Fruit fly (Drosophila melanogaster) whole organism, embryonic: Measurements from ENCODE around the gene CG18213.

ENCODE experiments used
- Adf1 ChIP-seq: fragments of 200-800 bp; sonication (Bioruptor generic); IDR thresholded peaks from 2 replicates; pipeline ENCODE4 v1.3.6; 2022; ENCODE audit warnings: missing biosample characterization, missing genetic modification characterization
- Aef1 ChIP-seq: fragments of 200-800 bp; sonication (Bioruptor generic); IDR thresholded peaks from 3 replicates; pipeline ENCODE4 v1.3.6; 2022; ENCODE audit warnings: missing biosample characterization, missing genetic modification characterization
- Antp ChIP-seq: fragments of 200-800 bp; sonication (Bioruptor generic); optimal IDR thresholded peaks from 3 replicates; lab custom pipeline; 2016; ENCODE audit warnings: missing biosample characterization, missing genetic modification characterization
- BtbVII ChIP-seq: fragments of 200-800 bp; sonication (Bioruptor generic); optimal IDR thresholded peaks from 3 replicates; lab custom pipeline; 2017; ENCODE audit warnings: missing biosample characterization, mild to moderate bottlenecking, missing genetic modification characterization
- CG10147 ChIP-seq: fragments of 200-800 bp; sonication (Bioruptor generic); optimal IDR thresholded peaks from 2 replicates; lab custom pipeline; 2019; ENCODE audit warnings: missing biosample characterization, mild to moderate bottlenecking, missing genetic modification characterization, moderate library complexity
- CG10366 ChIP-seq: fragments of 200-800 bp; sonication (Bioruptor generic); IDR thresholded peaks from 2 replicates; pipeline ENCODE4 v1.3.6; 2022; ENCODE audit warnings: missing biosample characterization, missing genetic modification characterization
- CG10431 ChIP-seq: fragments of 200-800 bp; sonication (Bioruptor generic); optimal IDR thresholded peaks from 3 replicates; lab custom pipeline; 2018; ENCODE audit warnings: missing biosample characterization, mild to moderate bottlenecking, missing genetic modification characterization
- CG10543 ChIP-seq: fragments of 200-800 bp; sonication (Bioruptor generic); optimal IDR thresholded peaks from 3 replicates; lab custom pipeline; 2017; ENCODE audit warnings: missing biosample characterization, mild to moderate bottlenecking, missing genetic modification characterization, moderate library complexity
- CG11093 ChIP-seq: fragments of 200-800 bp; sonication (Bioruptor generic); IDR thresholded peaks from 3 replicates; pipeline ENCODE4 v1.3.6; 2022; ENCODE audit warnings: missing biosample characterization, missing genetic modification characterization
- CG11247 ChIP-seq: fragments of 200-800 bp; sonication (Bioruptor generic); IDR thresholded peaks from 2 replicates; pipeline ENCODE4 v1.3.6; 2022; ENCODE audit warnings: missing biosample characterization, missing genetic modification characterization
- CG13123 ChIP-seq: fragments of 200-800 bp; sonication (Bioruptor generic); optimal IDR thresholded peaks from 2 replicates; lab custom pipeline; 2016; ENCODE audit warnings: missing biosample characterization, missing genetic modification characterization
- CG13287 ChIP-seq: fragments of 200-800 bp; sonication (Bioruptor generic); IDR thresholded peaks from 2 replicates; pipeline ENCODE4 v1.3.6; 2022; ENCODE audit warnings: missing biosample characterization, missing genetic modification characterization; ENCODE audit not compliant: partially characterized antibody
- CG13894 ChIP-seq: fragments of 200-800 bp; sonication (Bioruptor generic); optimal IDR thresholded peaks from 3 replicates; lab custom pipeline; 2018; ENCODE audit warnings: missing biosample characterization, mild to moderate bottlenecking, missing genetic modification characterization, moderate library complexity
- CG14441 ChIP-seq: fragments of 200-800 bp; sonication (Bioruptor generic); IDR thresholded peaks from 2 replicates; pipeline ENCODE4 v1.3.6; 2022; ENCODE audit warnings: missing biosample characterization, missing genetic modification characterization
- CG16813 ChIP-seq: fragments of 200-800 bp; sonication (Bioruptor generic); IDR thresholded peaks from 3 replicates; pipeline ENCODE4 v1.3.6; 2022; ENCODE audit warnings: missing biosample characterization, missing genetic modification characterization; ENCODE audit not compliant: partially characterized antibody
- CG17568 ChIP-seq: fragments of 200-800 bp; sonication (Bioruptor generic); optimal IDR thresholded peaks from 2 replicates; lab custom pipeline; 2018; ENCODE audit warnings: missing biosample characterization, mild to moderate bottlenecking, missing genetic modification characterization, moderate library complexity
- CG17612 ChIP-seq: fragments of 200-800 bp; sonication (Bioruptor generic); IDR thresholded peaks from 2 replicates; pipeline ENCODE4 v1.3.6; 2022; ENCODE audit warnings: missing biosample characterization, missing genetic modification characterization
- CG17829 ChIP-seq: fragments of 200-800 bp; optimal IDR thresholded peaks from 2 replicates; lab custom pipeline; 2019; ENCODE audit warnings: missing biosample characterization, mild to moderate bottlenecking, missing genetic modification characterization, moderate library complexity
- CG1832 ChIP-seq: fragments of 200-800 bp; sonication (Bioruptor generic); optimal IDR thresholded peaks from 2 replicates; lab custom pipeline; 2017; ENCODE audit warnings: missing biosample characterization, mild to moderate bottlenecking, missing genetic modification characterization, inconsistent platforms
- CG32767 ChIP-seq: fragments of 200-800 bp; sonication (Bioruptor generic); IDR thresholded peaks from 2 replicates; pipeline ENCODE4 v1.3.6; 2022; ENCODE audit warnings: missing biosample characterization, missing genetic modification characterization
- CG32772 ChIP-seq: fragments of 200-800 bp; sonication (Bioruptor generic); IDR thresholded peaks from 2 replicates; pipeline ENCODE4 v1.3.6; 2022; ENCODE audit warnings: missing biosample characterization, missing genetic modification characterization
- CG6765 ChIP-seq: fragments of 200-800 bp; sonication (Bioruptor generic); optimal IDR thresholded peaks from 3 replicates; lab custom pipeline; 2017; ENCODE audit warnings: missing biosample characterization, mild to moderate bottlenecking, missing genetic modification characterization
- CG6791 ChIP-seq: fragments of 200-800 bp; sonication (Bioruptor generic); IDR thresholded peaks from 3 replicates; pipeline ENCODE4 v1.3.6; 2022; ENCODE audit warnings: missing biosample characterization, missing genetic modification characterization; ENCODE audit not compliant: partially characterized antibody
- Dbx ChIP-seq: fragments of 200-800 bp; sonication (Bioruptor generic); IDR thresholded peaks from 3 replicates; pipeline ENCODE4 v1.3.6; 2022; ENCODE audit warnings: missing biosample characterization, missing genetic modification characterization
- Dfd ChIP-seq, 2 experiments: fragments of >200 bp; optimal IDR thresholded peaks; 2 replicates each; lab custom pipeline; 2017; ENCODE audit warnings: missing biosample characterization in 2 of 2, missing genetic modification characterization in 2 of 2
- Doc2 ChIP-seq: fragments of 200-800 bp; sonication (Bioruptor generic); IDR thresholded peaks from 2 replicates; pipeline ENCODE4 v1.3.6; 2022; ENCODE audit warnings: missing biosample characterization, missing genetic modification characterization
- HLH3B ChIP-seq: fragments of 200-800 bp; sonication (Bioruptor generic); IDR thresholded peaks from 2 replicates; pipeline ENCODE4 v1.3.6; 2022; ENCODE audit warnings: missing biosample characterization, missing genetic modification characterization
- MESR4 ChIP-seq: fragments of 200-800 bp; sonication (Bioruptor generic); optimal IDR thresholded peaks from 2 replicates; lab custom pipeline; 2018; ENCODE audit warnings: missing biosample characterization, mild to moderate bottlenecking, missing genetic modification characterization, moderate library complexity
- MTF-1 ChIP-seq: fragments of 200-800 bp; sonication (Bioruptor generic); optimal IDR thresholded peaks from 2 replicates; lab custom pipeline; 2018; ENCODE audit warnings: missing biosample characterization, mild to moderate bottlenecking, missing genetic modification characterization, borderline replicate concordance
- YL-1 ChIP-seq: fragments of 200-800 bp; sonication (Bioruptor generic); optimal IDR thresholded peaks from 3 replicates; lab custom pipeline; 2017; ENCODE audit warnings: missing biosample characterization, mild to moderate bottlenecking, missing genetic modification characterization
- abd-A ChIP-seq: fragments of 200-800 bp; sonication (Bioruptor generic); optimal IDR thresholded peaks from 3 replicates; lab custom pipeline; 2019; ENCODE audit warnings: missing biosample characterization, mild to moderate bottlenecking, missing genetic modification characterization, moderate library complexity
- ato ChIP-seq: fragments of 200-800 bp; sonication (Bioruptor generic); IDR thresholded peaks from 2 replicates; pipeline ENCODE4 v1.3.6; 2022; ENCODE audit warnings: missing biosample characterization, missing genetic modification characterization; ENCODE audit not compliant: partially characterized antibody
- bowl ChIP-seq: fragments of 200-800 bp; sonication (Bioruptor generic); IDR thresholded peaks from 2 replicates; pipeline ENCODE4 v1.3.6; 2022; ENCODE audit warnings: missing biosample characterization, missing genetic modification characterization
- chm ChIP-seq: fragments of 200-800 bp; sonication (Bioruptor generic); IDR thresholded peaks from 2 replicates; pipeline ENCODE4 v1.3.6; 2022; ENCODE audit warnings: missing biosample characterization, missing genetic modification characterization
- danr ChIP-seq: fragments of 200-800 bp; sonication (Bioruptor generic); IDR thresholded peaks from 2 replicates; pipeline ENCODE4 v1.3.6; 2022; ENCODE audit warnings: missing biosample characterization, missing genetic modification characterization
- emc ChIP-seq: fragments of 200-800 bp; sonication (Bioruptor generic); optimal IDR thresholded peaks from 2 replicates; lab custom pipeline; 2016; ENCODE audit warnings: missing biosample characterization, missing genetic modification characterization
- eve ChIP-seq, 2 experiments: fragments of >200 bp; optimal IDR thresholded peaks; 2 replicates each; lab custom pipeline; 2017; ENCODE audit warnings: missing biosample characterization in 2 of 2, missing genetic modification characterization in 2 of 2
- gem ChIP-seq: fragments of 200-800 bp; sonication (Bioruptor generic); optimal IDR thresholded peaks from 2 replicates; lab custom pipeline; 2019; ENCODE audit warnings: missing biosample characterization, mild to moderate bottlenecking, missing genetic modification characterization, moderate library complexity
- gfzf ChIP-seq: fragments of 200-800 bp; sonication (Bioruptor generic); optimal IDR thresholded peaks from 2 replicates; lab custom pipeline; 2016; ENCODE audit warnings: missing biosample characterization, mild to moderate bottlenecking, missing genetic modification characterization, moderate library complexity
- grau ChIP-seq: fragments of 200-800 bp; optimal IDR thresholded peaks from 3 replicates; lab custom pipeline; 2019; ENCODE audit warnings: missing biosample characterization, mild to moderate bottlenecking, missing genetic modification characterization, moderate library complexity
- her ChIP-seq: fragments of 200-800 bp; sonication (Bioruptor generic); optimal IDR thresholded peaks from 2 replicates; lab custom pipeline; 2016; ENCODE audit warnings: missing biosample characterization, missing genetic modification characterization
- hkb ChIP-seq, 2 experiments: fragments of 200-800 bp in 1 of 2; fragments of >200 bp in 1 of 2; sonication (Bioruptor generic) in 1 of 2; IDR thresholded peaks in 1 of 2; optimal IDR thresholded peaks in 1 of 2; 2 replicates each; pipeline versions ENCODE4 v1.3.6 to Lab custom; 2017 to 2022; ENCODE audit warnings: missing biosample characterization in 1 of 2, missing genetic modification characterization in 1 of 2
- jigr1 ChIP-seq: fragments of 200-800 bp; sonication (Bioruptor generic); IDR thresholded peaks from 3 replicates; pipeline ENCODE4 v1.3.6; 2022; ENCODE audit warnings: missing biosample characterization, missing genetic modification characterization
- kah ChIP-seq: fragments of 200-800 bp; sonication (Bioruptor generic); optimal IDR thresholded peaks from 2 replicates; lab custom pipeline; 2018; ENCODE audit warnings: missing biosample characterization, mild to moderate bottlenecking, missing genetic modification characterization
- onecut ChIP-seq: fragments of 200-800 bp; sonication (Bioruptor generic); IDR thresholded peaks from 2 replicates; pipeline ENCODE4 v1.3.6; 2022; ENCODE audit warnings: missing biosample characterization, missing genetic modification characterization
- otp ChIP-seq: fragments of 200-800 bp; sonication (Bioruptor generic); IDR thresholded peaks from 3 replicates; pipeline ENCODE4, ENCODE4 v1.3.6; 2022; ENCODE audit warnings: missing biosample characterization, missing genetic modification characterization
- run ChIP-seq: fragments of 200-800 bp; sonication (Bioruptor generic); optimal IDR thresholded peaks from 3 replicates; lab custom pipeline; 2018; ENCODE audit warnings: missing biosample characterization, mild to moderate bottlenecking, missing genetic modification characterization
- sd ChIP-seq: fragments of 200-800 bp; sonication (Bioruptor generic); optimal IDR thresholded peaks from 3 replicates; lab custom pipeline; 2018; ENCODE audit warnings: missing biosample characterization, mild to moderate bottlenecking, missing genetic modification characterization, moderate library complexity
- seq ChIP-seq: fragments of 200-800 bp; sonication (Bioruptor generic); IDR thresholded peaks from 2 replicates; pipeline ENCODE4 v1.3.6; 2022; ENCODE audit warnings: missing biosample characterization, missing genetic modification characterization
- trem ChIP-seq: fragments of 200-800 bp; optimal IDR thresholded peaks from 3 replicates; lab custom pipeline; 2019; ENCODE audit warnings: missing biosample characterization, mild to moderate bottlenecking, missing genetic modification characterization, moderate library complexity
- ttk ChIP-seq: fragments of 200-800 bp; sonication (Bioruptor generic); IDR thresholded peaks from 2 replicates; pipeline ENCODE4 v2.1.2; 2022; ENCODE audit warnings: missing biosample characterization, missing genetic modification characterization
- wdn ChIP-seq: fragments of 200-800 bp; sonication (Bioruptor generic); IDR thresholded peaks from 2 replicates; pipeline ENCODE4 v1.3.6; 2022; ENCODE audit warnings: missing biosample characterization, missing genetic modification characterization

Gene CG18213

DNA sequence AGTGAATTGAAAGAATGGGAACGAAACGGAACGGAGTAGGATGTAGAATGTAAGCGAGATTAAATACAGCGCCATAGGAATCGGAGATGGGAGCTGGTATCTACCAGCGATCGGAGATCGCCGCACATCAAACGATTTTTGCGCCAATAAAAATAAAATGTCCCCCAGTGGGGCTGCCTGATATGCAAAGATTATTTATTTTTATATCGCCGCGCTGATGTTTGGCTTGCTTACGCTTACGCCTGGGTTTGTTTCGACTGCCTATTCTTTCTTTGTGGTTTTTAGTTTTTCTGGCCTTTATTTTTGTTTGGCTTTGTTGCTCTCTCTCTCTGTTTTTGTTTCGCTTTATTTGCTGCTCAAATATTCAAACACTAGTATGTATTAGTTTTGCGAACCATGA, 23.8 kb upstream of the CG18213 start (continued):
- TF ChIP-seq CG14441 (GFP tag; lab: Robert Waterston, UW) (no peak), Adf1 (GFP tag; lab: Robert Waterston, UW) (no peak), chm (GFP tag; lab: Robert Waterston, UW) (peak; percentile 15; the same call in 1 of the 2 replicates), ato (GFP tag; lab: Robert Waterston, UW) (no peak), kah (GFP tag; lab: Kevin White, UChicago) (no peak), hkb (optimal IDR thresholded peaks at IDR 0.05; lab: Kevin White, UChicago) (no peak), hkb (GFP tag; IDR thresholded peaks at IDR 0.05; lab: Robert Waterston, UW) (no peak), CG1832 (GFP tag; lab: Kevin White, UChicago) (no peak), CG13123 (GFP tag; lab: Kevin White, UChicago) (no peak), Antp (no peak), MTF-1 (no peak), wdn (GFP tag; lab: Robert Waterston, UW) (no peak), CG10366 (GFP tag; lab: Robert Waterston, UW) (no peak), CG16813 (GFP tag; lab: Robert Waterston, UW) (no peak), danr (GFP tag; lab: Robert Waterston, UW) (no peak), CG10431 (GFP tag; lab: Kevin White, UChicago) (no peak), onecut (GFP tag; lab: Robert Waterston, UW) (no peak), grau (tag; lab: Kevin White, UChicago) (no peak), gem (tag; lab: Kevin White, UChicago) (no peak), Dfd (GFP tag; optimal IDR thresholded peaks at IDR 0.05; lab: Kevin White, UChicago) (no peak), CG11247 (GFP tag; lab: Robert Waterston, UW) (no peak), CG13894 (tag; lab: Kevin White, UChicago) (peak; percentile 51), CG17829 (tag; lab: Kevin White, UChicago) (no peak), trem (no peak), sd (tag; lab: Kevin White, UChicago) (peak; percentile 71), CG10543 (GFP tag; lab: Kevin White, UChicago) (peak; percentile 41), emc (GFP tag; lab: Kevin White, UChicago) (no peak), Aef1 (GFP tag; lab: Robert Waterston, UW) (no peak), CG6791 (GFP tag; lab: Robert Waterston, UW) (no peak), CG17612 (GFP tag; lab: Robert Waterston, UW) (no peak), MESR4 (GFP tag; lab: Kevin White, UChicago) (no peak), seq (GFP tag; lab: Robert Waterston, UW) (no peak), her (no peak), CG13287 (GFP tag; lab: Robert Waterston, UW) (no peak), CG32767 (GFP tag; lab: Robert Waterston, UW) (no peak), Dbx (GFP tag; lab: Robert Waterston, UW) (0 out of 3 replicates have a peak, but pooled peaks have one; percentile 7), CG32772 (GFP tag; lab: Robert Waterston, UW) (no peak), CG17568 (GFP tag; lab: Kevin White, UChicago) (no peak), CG10147 (no peak), otp (GFP tag; lab: Robert Waterston, UW) (no peak), run (tag; lab: Kevin White, UChicago) (no peak), gfzf (GFP tag; lab: Kevin White, UChicago) (no peak), YL-1 (GFP tag; lab: Kevin White, UChicago) (no peak), CG6765 (GFP tag; lab: Kevin White, UChicago) (no peak), bowl (no peak), eve (GFP tag; optimal IDR thresholded peaks at IDR 0.05; lab: Kevin White, UChicago) (no peak), BtbVII (no peak), Doc2 (GFP tag; lab: Robert Waterston, UW) (no peak), CG11093 (GFP tag; lab: Robert Waterston, UW) (no peak), jigr1 (no peak), abd-A (peak; percentile 13), ttk (GFP tag; lab: Robert Waterston, UW) (no peak), HLH3B (GFP tag; lab: Robert Waterston, UW) (no peak)
